Worm (Caenorhabditis elegans) whole organism, late embryonic: Measurements from ENCODE around the gene malt-1.

Experiments used
- Y22D7AL.16 ChIP-seq: sonication (generic microtip); optimal IDR thresholded peaks from 2 replicates; lab custom pipeline; 2016; ENCODE audit warnings: missing genetic modification characterization, missing compliant biosample characterization
- ama-1 ChIP-seq: fragments of 150-350 bp; optimal IDR thresholded peaks from 2 replicates; lab custom pipeline; 2014
- ceh-19 ChIP-seq: fragments of 200-800 bp; sonication (Bioruptor generic); optimal IDR thresholded peaks from 2 replicates; lab custom pipeline; 2018; ENCODE audit warnings: mild to moderate bottlenecking, missing genetic modification characterization, missing compliant biosample characterization
- ceh-22 ChIP-seq: sonication (generic microtip); optimal IDR thresholded peaks from 2 replicates; lab custom pipeline; 2017; ENCODE audit warnings: missing biosample characterization, missing genetic modification characterization
- ceh-6 ChIP-seq: fragments of 200-800 bp; sonication (Bioruptor generic); optimal IDR thresholded peaks from 2 replicates; lab custom pipeline; 2018; ENCODE audit warnings: mild to moderate bottlenecking, missing genetic modification characterization, missing compliant biosample characterization
- ets-4 ChIP-seq: sonication (generic microtip); optimal IDR thresholded peaks from 2 replicates; lab custom pipeline; 2016; ENCODE audit warnings: missing genetic modification characterization, missing compliant biosample characterization
- lim-6 ChIP-seq: sonication (generic microtip); optimal IDR thresholded peaks from 2 replicates; lab custom pipeline; 2016; ENCODE audit warnings: missing genetic modification characterization, missing compliant biosample characterization
- lin-11 ChIP-seq: fragments of 200-800 bp; sonication (Bioruptor generic); optimal IDR thresholded peaks from 2 replicates; lab custom pipeline; 2018; ENCODE audit warnings: mild to moderate bottlenecking, missing genetic modification characterization, missing compliant biosample characterization
- nhr-11 ChIP-seq: fragments of 150-350 bp; optimal IDR thresholded peaks from 2 replicates; lab custom pipeline; 2014; ENCODE audit warnings: missing biosample characterization, missing genetic modification characterization
- pat-9 ChIP-seq: fragments of 200-800 bp; sonication (Bioruptor generic); optimal IDR thresholded peaks from 2 replicates; lab custom pipeline; 2018; ENCODE audit warnings: mild to moderate bottlenecking, missing genetic modification characterization, moderate library complexity, missing compliant biosample characterization
- pha-4 ChIP-seq: fragments of 150-350 bp; optimal IDR thresholded peaks from 2 replicates; lab custom pipeline; 2018; ENCODE audit warnings: missing biosample characterization, missing genetic modification reagents, missing genetic modification characterization
- pros-1 ChIP-seq: fragments of 150-350 bp; optimal IDR thresholded peaks from 2 replicates; lab custom pipeline; 2014; ENCODE audit warnings: missing biosample characterization, missing genetic modification reagents, missing genetic modification characterization
- rnt-1 ChIP-seq: sonication (generic microtip); optimal IDR thresholded peaks from 2 replicates; lab custom pipeline; 2016; ENCODE audit warnings: missing genetic modification characterization, missing compliant biosample characterization

DNA sequence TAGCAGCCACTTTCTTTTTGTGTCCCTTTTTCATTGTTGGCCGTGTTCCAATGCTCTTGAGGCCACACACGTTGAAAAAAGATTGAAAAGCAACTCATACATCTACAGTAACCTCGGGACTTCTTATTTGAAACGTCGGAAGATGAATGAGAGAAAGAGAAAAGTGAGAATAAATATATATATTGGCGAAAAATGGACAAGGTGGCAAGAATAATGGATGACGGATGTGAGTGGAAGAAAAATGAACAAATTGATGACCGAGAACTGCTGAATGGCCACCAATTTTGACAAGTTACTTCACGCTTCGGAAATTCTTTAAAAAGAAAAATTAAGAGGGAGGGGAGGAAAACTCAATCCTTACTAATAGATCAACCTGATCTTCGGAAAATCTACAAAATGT, 7.0 kb upstream of the malt-1 start:
- TF ChIP-seq ceh-22 = no peak
- no peak for TF ChIP-seq nhr-11 (tag; lab: Kevin White, UChicago)
- TF ChIP-seq pha-4 (tag; lab: Kevin White, UChicago) = no peak
- TF ChIP-seq ets-4 = no peak
- TF ChIP-seq pros-1 (tag; lab: Kevin White, UChicago) = no peak
- TF ChIP-seq lin-11 (tag; lab: Kevin White, UChicago) = no peak
- TF ChIP-seq pat-9 = no peak
- TF ChIP-seq ceh-19 (GFP tag; lab: Kevin White, UChicago) = no peak
- no peak for TF ChIP-seq ama-1 (lab: Kevin White, UChicago)
- no peak for TF ChIP-seq ceh-6
- TF ChIP-seq rnt-1 (tag; lab: Kevin White, UChicago) = no peak
- no peak for TF ChIP-seq Y22D7AL.16 (tag; lab: Kevin White, UChicago)
- no peak for TF ChIP-seq lim-6 (tag; lab: Kevin White, UChicago)
